Worm (Caenorhabditis elegans): ENCODE results near the gene cogc-2.

ce11 chrIV:7032459-7032858, 6.9 kb downstream of the cogc-2 start, which contains the start of gene C06G3.8:
- no peak for TF ChIP-seq jun-1 (tag; optimal IDR thresholded peaks at IDR 0.05)
- no peak for TF ChIP-seq ztf-11 (tag; optimal IDR thresholded peaks at IDR 0.05)
- no peak for TF ChIP-seq lin-39 (tag; optimal IDR thresholded peaks at IDR 0.05)
- no peak for TF ChIP-seq nhr-11 (tag; optimal IDR thresholded peaks at IDR 0.05)
- TF ChIP-seq blmp-1 (tag; optimal IDR thresholded peaks at IDR 0.05) = no peak
- TF ChIP-seq snpc-4 (tag; optimal IDR thresholded peaks at IDR 0.05) = no peak
- TF ChIP-seq lin-15B (tag; optimal IDR thresholded peaks at IDR 0.05) = no peak
- TF ChIP-seq nhr-237 (tag; optimal IDR thresholded peaks at IDR 0.05) = no peak
- no peak for TF ChIP-seq skn-1 (tag; optimal IDR thresholded peaks at IDR 0.05)
- no peak for TF ChIP-seq mdl-1 (tag; optimal IDR thresholded peaks at IDR 0.05)
- TF ChIP-seq xbp-1 (tag; optimal IDR thresholded peaks at IDR 0.05) = no peak
- TF ChIP-seq fkh-4 (tag; optimal IDR thresholded peaks at IDR 0.05; ENCODE audit: borderline replicate concordance) = no peak
